Fruit fly (Drosophila melanogaster): Measurements from ENCODE around the gene CG7079.

CG7079 gene

dm6 chr3R:21048729-21049128, at the start of gene CG7079:
CG7079 (minus strand) TSS chr3R:21048829.
- no peak for TF ChIP-seq Dll (optimal IDR thresholded peaks at IDR 0.05)
- TF ChIP-seq CG8478 (optimal IDR thresholded peaks at IDR 0.05): no peak
- no peak for TF ChIP-seq EcR (GFP tag; optimal IDR thresholded peaks at IDR 0.05)
- no peak for TF ChIP-seq psq (optimal IDR thresholded peaks at IDR 0.05)
- no peak for TF ChIP-seq pan (optimal IDR thresholded peaks at IDR 0.05)
- TF ChIP-seq usp (GFP tag; optimal IDR thresholded peaks at IDR 0.05): no peak

dm6 chr3R:21097631-21098117, 49.0 kb upstream of the CG7079 start, which contains the start of gene RhoGAP93B:
RhoGAP93B (minus strand) TSS chr3R:21097827.
- TF ChIP-seq CG8478 (optimal IDR thresholded peaks at IDR 0.05) (no peak), EcR (GFP tag; optimal IDR thresholded peaks at IDR 0.05) (no peak), usp (GFP tag; optimal IDR thresholded peaks at IDR 0.05) (no peak), Dll (optimal IDR thresholded peaks at IDR 0.05) (no peak), psq (optimal IDR thresholded peaks at IDR 0.05) (no peak), pan (optimal IDR thresholded peaks at IDR 0.05) (no peak)

- TF ChIP-seq EcR (GFP tag; optimal IDR thresholded peaks at IDR 0.05): no peak
- TF ChIP-seq usp (GFP tag; optimal IDR thresholded peaks at IDR 0.05): no peak
- no peak for TF ChIP-seq Dll (optimal IDR thresholded peaks at IDR 0.05)
- TF ChIP-seq pan (optimal IDR thresholded peaks at IDR 0.05): no peak
- no peak for TF ChIP-seq CG8478 (optimal IDR thresholded peaks at IDR 0.05)
- TF ChIP-seq psq (optimal IDR thresholded peaks at IDR 0.05): no peak
These were observed 48.5 kb upstream of the CG7079 start for dm6 chr3R:21097160-21097559.

dm6 chr3R:21096532-21097143, 48.0 kb upstream of the CG7079 start:
- TF ChIP-seq CG8478 (optimal IDR thresholded peaks at IDR 0.05) (no peak), Dll (optimal IDR thresholded peaks at IDR 0.05) (no peak), psq (optimal IDR thresholded peaks at IDR 0.05) (no peak), EcR (GFP tag; optimal IDR thresholded peaks at IDR 0.05) (no peak), pan (optimal IDR thresholded peaks at IDR 0.05) (no peak), usp (GFP tag; optimal IDR thresholded peaks at IDR 0.05) (no peak)

dm6 chr3R:21094292-21094691, 45.7 kb upstream of the CG7079 start:
- TF ChIP-seq Dll (optimal IDR thresholded peaks at IDR 0.05): no peak
- no peak for TF ChIP-seq usp (GFP tag; optimal IDR thresholded peaks at IDR 0.05)
- TF ChIP-seq CG8478 (optimal IDR thresholded peaks at IDR 0.05): no peak
- TF ChIP-seq EcR (GFP tag; optimal IDR thresholded peaks at IDR 0.05): no peak
- TF ChIP-seq psq (optimal IDR thresholded peaks at IDR 0.05): no peak
- TF ChIP-seq pan (optimal IDR thresholded peaks at IDR 0.05): no peak

- TF ChIP-seq CG8478 (optimal IDR thresholded peaks at IDR 0.05) (no peak), pan (optimal IDR thresholded peaks at IDR 0.05) (no peak), psq (optimal IDR thresholded peaks at IDR 0.05) (no peak), EcR (GFP tag; optimal IDR thresholded peaks at IDR 0.05) (no peak)
These were observed 44.2 kb upstream of the CG7079 start for dm6 chr3R:21092829-21093228.

- TF ChIP-seq EcR (GFP tag; optimal IDR thresholded peaks at IDR 0.05): no peak
These were observed 43.4 kb upstream of the CG7079 start for dm6 chr3R:21092036-21092435.

- TF ChIP-seq usp (GFP tag; optimal IDR thresholded peaks at IDR 0.05): no peak
- no peak for TF ChIP-seq pan (optimal IDR thresholded peaks at IDR 0.05)
- TF ChIP-seq CG8478 (optimal IDR thresholded peaks at IDR 0.05): no peak
- no peak for TF ChIP-seq EcR (GFP tag; optimal IDR thresholded peaks at IDR 0.05)
- no peak for TF ChIP-seq psq (optimal IDR thresholded peaks at IDR 0.05)
- no peak for TF ChIP-seq Dll (optimal IDR thresholded peaks at IDR 0.05)
These were observed 42.9 kb upstream of the CG7079 start for dm6 chr3R:21091500-21091899.

dm6 chr3R:21090230-21091021, 41.8 kb upstream of the CG7079 start:
- TF ChIP-seq usp (GFP tag; optimal IDR thresholded peaks at IDR 0.05): no peak
- no peak for TF ChIP-seq Dll (optimal IDR thresholded peaks at IDR 0.05)
- no peak for TF ChIP-seq psq (optimal IDR thresholded peaks at IDR 0.05)
- TF ChIP-seq pan (optimal IDR thresholded peaks at IDR 0.05): no peak

dm6 chr3R:21089416-21089815, 40.8 kb upstream of the CG7079 start:
- TF ChIP-seq CG8478 (optimal IDR thresholded peaks at IDR 0.05): no peak
- TF ChIP-seq pan (optimal IDR thresholded peaks at IDR 0.05): no peak
- no peak for TF ChIP-seq psq (optimal IDR thresholded peaks at IDR 0.05)

- TF ChIP-seq psq (optimal IDR thresholded peaks at IDR 0.05) (no peak), Dll (optimal IDR thresholded peaks at IDR 0.05) (no peak), usp (GFP tag; optimal IDR thresholded peaks at IDR 0.05) (no peak), EcR (GFP tag; optimal IDR thresholded peaks at IDR 0.05) (no peak), pan (optimal IDR thresholded peaks at IDR 0.05) (no peak), CG8478 (optimal IDR thresholded peaks at IDR 0.05) (no peak)
These were observed 36.4 kb upstream of the CG7079 start for dm6 chr3R:21084979-21085378.

- TF ChIP-seq CG8478 (optimal IDR thresholded peaks at IDR 0.05) (no peak), EcR (GFP tag; optimal IDR thresholded peaks at IDR 0.05) (no peak), usp (GFP tag; optimal IDR thresholded peaks at IDR 0.05) (no peak)
These were observed 32.4 kb upstream of the CG7079 start, which contains the start of gene HHEX for dm6 chr3R:21080876-21081586. HHEX (minus strand) TSS chr3R:21080926.

Data from whole organism.